Worm (Caenorhabditis elegans) whole organism, L1 larva: ENCODE measurements around the gene C46F9.5.

Source experiments
- mep-1 ChIP-seq: fragments of 150-350 bp; optimal IDR thresholded peaks from 2 replicates; lab custom pipeline; 2014; ENCODE audit warnings: missing biosample characterization, missing genetic modification characterization
- nhr-11 ChIP-seq: fragments of 150-350 bp; optimal IDR thresholded peaks from 2 replicates; lab custom pipeline; 2014; ENCODE audit warnings: missing biosample characterization, missing genetic modification characterization

- no peak for TF ChIP-seq nhr-11 (tag; lab: Kevin White, UChicago)
- no peak for TF ChIP-seq mep-1
Observed at ce11 chrII:1884635-1885034, 10.7 kb upstream of the C46F9.5 start, which contains the start of gene math-6.
